Worm (Caenorhabditis elegans): ENCODE data around the gene srz-56.

The srz-56 gene

DNA sequence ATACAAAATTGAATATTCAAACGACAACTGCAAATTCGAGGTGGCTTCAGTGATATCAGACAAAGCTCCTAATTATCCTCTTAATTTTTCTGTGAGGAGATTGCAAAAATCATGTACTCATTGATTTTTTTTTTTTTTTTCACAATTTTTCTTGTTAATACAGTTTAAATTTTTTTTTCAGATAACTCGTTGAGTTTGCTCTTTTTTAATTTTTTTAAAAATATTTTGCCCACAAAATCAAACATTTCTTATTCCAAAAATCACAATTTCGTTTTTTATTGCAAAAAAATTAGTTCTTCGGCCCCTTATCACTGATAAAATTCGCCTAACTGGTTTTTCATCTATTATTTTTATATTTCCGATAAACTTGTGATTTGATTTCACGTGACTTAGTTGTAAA lies 36.3 kb downstream of the srz-56 start, which contains the start of gene Y54F10BM.21:
Y54F10BM.21 (plus strand) TSS at position 301 of the 400 bp plus-strand sequence.
- no peak for TF ChIP-seq snpc-4 (tag; optimal IDR thresholded peaks at IDR 0.05)
- no peak for TF ChIP-seq zip-8 (tag; optimal IDR thresholded peaks at IDR 0.05)
- TF ChIP-seq ces-1 (GFP tag; optimal IDR thresholded peaks at IDR 0.05), result no peak
- no peak for TF ChIP-seq ham-2 (GFP tag; optimal IDR thresholded peaks at IDR 0.05)
- no peak for TF ChIP-seq sem-2 (GFP tag; optimal IDR thresholded peaks at IDR 0.05)

DNA sequence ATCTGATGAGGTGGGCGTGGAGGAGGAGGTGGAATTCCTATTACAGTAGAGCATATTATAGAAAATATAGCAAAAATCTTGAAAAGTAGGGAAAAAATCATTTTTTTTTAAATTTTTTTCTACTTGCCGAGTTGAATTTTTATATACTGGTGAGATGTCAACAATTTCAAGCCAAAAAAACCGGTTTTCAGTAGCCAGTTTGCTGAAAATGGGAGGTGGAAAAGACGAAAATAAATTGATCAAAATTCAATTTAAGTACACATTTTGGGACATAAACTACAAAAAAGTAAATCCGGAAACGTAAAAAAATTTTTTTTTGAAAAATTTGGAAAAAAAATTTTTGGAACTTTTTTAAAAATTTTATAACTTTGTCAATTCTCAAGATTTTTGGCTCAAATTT lies 38.9 kb downstream of the srz-56 start, which contains the start of gene Y54F10BM.23:
Y54F10BM.23 (minus strand) TSS at position 101 of the 400 bp plus-strand sequence.
- TF ChIP-seq elt-3 (tag; optimal IDR thresholded peaks at IDR 0.05) (no peak), nhr-2 (tag; optimal IDR thresholded peaks at IDR 0.05) (no peak), pha-4 (tag; optimal IDR thresholded peaks at IDR 0.05) (no peak), mls-2 (tag; optimal IDR thresholded peaks at IDR 0.05) (no peak), sem-2 (GFP tag; optimal IDR thresholded peaks at IDR 0.05) (no peak), cnd-1 (tag; optimal IDR thresholded peaks at IDR 0.05) (no peak), sptf-1 (tag; optimal IDR thresholded peaks at IDR 0.05) (no peak), nhr-237 (tag; optimal IDR thresholded peaks at IDR 0.05) (no peak), ces-1 (GFP tag; optimal IDR thresholded peaks at IDR 0.05) (no peak), nhr-28 (tag; optimal IDR thresholded peaks at IDR 0.05) (no peak), flh-1 (GFP tag; optimal IDR thresholded peaks at IDR 0.05) (no peak)

DNA sequence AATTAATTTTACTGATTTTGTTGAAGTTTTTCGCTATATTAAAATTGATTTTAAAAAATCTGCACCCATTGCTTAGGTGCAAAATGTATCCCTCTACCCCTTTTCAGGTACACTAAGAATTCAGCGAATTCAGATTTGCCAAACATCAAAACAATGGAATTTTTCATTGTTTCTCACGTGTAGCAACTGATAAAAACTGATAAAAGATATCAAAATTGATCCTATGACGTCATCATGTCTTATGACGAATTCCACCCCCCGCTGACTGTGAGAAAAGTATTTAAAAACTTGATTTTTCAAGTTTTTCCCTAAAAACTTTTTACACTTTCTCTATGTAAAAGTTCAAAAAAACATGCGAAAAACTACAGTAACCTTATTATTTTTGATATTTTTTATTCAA lies 40.0 kb downstream of the srz-56 start, which contains the start of gene Y54F10BM.22:
Y54F10BM.22 (plus strand) TSS at position 331 of the 400 bp plus-strand sequence.
- TF ChIP-seq ztf-11 (tag; optimal IDR thresholded peaks at IDR 0.05), result no peak
- peak; percentile 8 for TF ChIP-seq zip-8 (tag; optimal IDR thresholded peaks at IDR 0.05)
- no peak for TF ChIP-seq lin-13 (tag; optimal IDR thresholded peaks at IDR 0.05)
- no peak for TF ChIP-seq nhr-76 (tag; optimal IDR thresholded peaks at IDR 0.05)
- TF ChIP-seq blmp-1 (tag; optimal IDR thresholded peaks at IDR 0.05), result no peak
- no peak for TF ChIP-seq tbx-8 (GFP tag; optimal IDR thresholded peaks at IDR 0.05)
- no peak for TF ChIP-seq lin-32 (GFP tag; optimal IDR thresholded peaks at IDR 0.05)

DNA sequence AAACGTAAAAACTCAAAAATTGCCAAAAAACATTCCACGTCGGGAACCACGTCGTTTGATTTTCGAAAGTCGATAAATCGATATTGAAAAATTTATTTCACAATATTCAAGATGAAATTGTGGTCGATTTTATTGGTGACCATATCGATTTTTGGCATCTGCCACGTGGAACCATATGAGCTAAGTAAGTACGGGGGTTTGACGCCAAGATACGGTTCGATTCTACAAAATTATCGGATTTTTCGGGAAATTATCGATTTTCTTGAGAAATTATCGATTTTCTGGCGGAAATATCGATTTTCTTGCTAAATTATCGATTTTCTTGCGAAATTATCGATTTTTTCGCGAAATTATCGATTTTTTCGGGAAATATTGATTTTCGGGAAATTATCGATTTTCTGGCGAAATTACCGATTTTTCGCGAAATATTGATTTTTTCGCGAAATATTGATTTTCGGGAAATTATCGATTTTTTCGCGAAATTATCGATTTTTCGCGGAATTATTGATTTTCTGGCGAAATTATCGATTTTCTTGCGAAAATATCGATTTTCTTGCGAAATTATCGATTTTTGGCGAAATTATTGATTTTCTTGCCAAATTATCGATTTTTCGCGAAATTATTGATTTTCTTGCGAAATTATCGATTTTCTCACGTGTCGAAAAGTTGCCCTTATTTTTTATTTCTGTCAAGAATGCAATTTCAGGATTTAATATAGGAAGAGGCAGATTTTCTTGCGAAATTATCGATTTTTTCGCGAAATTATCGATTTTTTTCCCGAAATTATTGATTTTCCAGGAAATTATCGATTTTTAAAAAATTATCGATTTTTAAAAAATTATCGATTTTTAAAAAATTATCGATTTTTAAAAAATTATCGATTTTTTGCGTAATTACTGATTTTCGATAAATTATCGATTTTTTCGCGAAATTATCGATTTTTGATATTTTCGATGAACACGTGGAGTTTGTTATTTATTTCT lies 41.7 kb downstream of the srz-56 start, which contains the start of gene Y54F10BM.3:
Y54F10BM.3 (plus strand) TSS at position 51 of the 983 bp plus-strand sequence.
- no peak for TF ChIP-seq bed-3 (GFP tag; optimal IDR thresholded peaks at IDR 0.05)
- TF ChIP-seq zip-8 (tag; optimal IDR thresholded peaks at IDR 0.05), result no peak
- TF ChIP-seq elt-3 (tag; optimal IDR thresholded peaks at IDR 0.05), result no peak
- TF ChIP-seq sptf-1 (tag; optimal IDR thresholded peaks at IDR 0.05), result peak; percentile 23
- no peak for TF ChIP-seq nhr-28 (tag; optimal IDR thresholded peaks at IDR 0.05)
- TF ChIP-seq ceh-39 (tag; optimal IDR thresholded peaks at IDR 0.05), result peak; percentile 25
- TF ChIP-seq hlh-1 (tag; optimal IDR thresholded peaks at IDR 0.05), result no peak

DNA sequence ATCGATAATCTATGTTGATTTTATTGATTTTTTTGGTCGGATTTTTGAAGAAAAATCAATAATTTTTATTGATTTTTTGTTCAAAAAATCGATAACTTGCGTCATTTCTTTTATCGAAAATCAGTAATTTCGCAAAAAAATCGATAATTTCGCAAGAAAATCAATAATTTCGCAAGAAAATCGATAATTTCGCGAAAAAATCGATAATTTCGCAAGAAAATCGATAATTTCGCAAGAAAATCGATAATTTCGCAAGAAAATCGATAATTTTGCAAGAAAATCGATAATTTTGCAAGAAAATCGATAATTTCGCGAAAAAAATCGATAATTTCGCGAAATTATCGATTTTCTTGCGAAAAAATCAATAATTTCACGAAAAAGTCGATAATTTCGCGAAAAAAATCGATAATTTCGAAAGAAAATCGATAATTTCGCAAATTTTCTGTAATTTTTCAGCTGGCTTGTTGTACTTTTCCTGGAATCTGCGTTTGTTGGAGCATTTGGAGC lies 42.8 kb downstream of the srz-56 start:
- TF ChIP-seq ztf-11 (tag; optimal IDR thresholded peaks at IDR 0.05), result no peak
- no peak for TF ChIP-seq flh-1 (GFP tag; optimal IDR thresholded peaks at IDR 0.05)
- TF ChIP-seq tbx-8 (GFP tag; optimal IDR thresholded peaks at IDR 0.05), result no peak
- no peak for TF ChIP-seq ham-2 (GFP tag; optimal IDR thresholded peaks at IDR 0.05)
- no peak for TF ChIP-seq sem-2 (GFP tag; optimal IDR thresholded peaks at IDR 0.05)

DNA sequence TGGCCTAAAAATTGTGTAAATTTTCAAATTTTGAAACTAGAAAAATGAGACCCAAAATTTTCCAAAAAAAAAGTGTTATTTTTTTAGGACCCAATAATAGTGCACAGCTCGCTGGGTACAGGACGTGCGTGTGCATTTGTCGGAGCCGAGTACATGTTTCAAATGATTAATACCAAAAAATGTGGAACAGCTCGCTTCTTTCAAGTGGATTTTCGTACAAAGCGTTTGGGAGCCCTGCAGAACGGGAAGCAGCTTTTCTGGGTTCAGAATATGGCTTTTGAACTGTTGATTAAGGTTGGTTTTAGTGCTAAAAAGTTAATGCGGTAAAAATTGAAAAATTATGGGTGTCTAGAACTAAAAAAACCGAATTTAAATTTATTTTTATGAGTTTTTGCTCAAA lies 47.7 kb downstream of the srz-56 start:
- TF ChIP-seq blmp-1 (tag; optimal IDR thresholded peaks at IDR 0.05), result no peak
- no peak for TF ChIP-seq elt-3 (tag; optimal IDR thresholded peaks at IDR 0.05)
- TF ChIP-seq pha-4 (tag; optimal IDR thresholded peaks at IDR 0.05), result no peak
- TF ChIP-seq ztf-11 (tag; optimal IDR thresholded peaks at IDR 0.05), result no peak
- no peak for TF ChIP-seq sptf-1 (tag; optimal IDR thresholded peaks at IDR 0.05)
- TF ChIP-seq snpc-4 (tag; optimal IDR thresholded peaks at IDR 0.05), result no peak
- no peak for TF ChIP-seq ces-1 (GFP tag; optimal IDR thresholded peaks at IDR 0.05)
- no peak for TF ChIP-seq M03D4.4 (tag; optimal IDR thresholded peaks at IDR 0.05)

DNA sequence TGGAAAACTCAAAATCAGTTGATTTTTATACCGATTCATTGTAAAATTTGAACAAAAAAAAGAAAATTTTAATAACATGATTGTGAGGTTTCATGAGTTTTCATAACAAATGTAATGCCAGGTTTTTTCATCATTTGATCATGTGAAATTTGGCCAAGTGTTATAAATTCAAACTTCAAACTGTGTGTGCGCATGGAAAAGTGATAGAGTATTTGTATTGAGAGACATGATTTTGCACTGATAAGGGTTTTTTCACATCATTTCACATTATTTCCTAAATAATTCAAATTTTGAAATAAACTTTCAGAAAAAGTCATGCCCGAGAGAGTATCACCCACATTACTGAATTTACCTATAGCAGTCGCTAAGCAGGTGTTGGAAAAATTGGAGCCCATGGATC lies 50.6 kb downstream of the srz-56 start, which contains the start of gene fbxa-219:
fbxa-219 (plus strand) TSS at position 277 of the 400 bp plus-strand sequence.
- TF ChIP-seq tbx-8 (GFP tag; optimal IDR thresholded peaks at IDR 0.05), result no peak
- no peak for TF ChIP-seq pha-4 (tag; optimal IDR thresholded peaks at IDR 0.05)
- no peak for TF ChIP-seq elt-3 (tag; optimal IDR thresholded peaks at IDR 0.05)
- no peak for TF ChIP-seq M03D4.4 (tag; optimal IDR thresholded peaks at IDR 0.05)
